ENCODE assay signal across 4 worm cellular contexts in the genomic region with DNA sequence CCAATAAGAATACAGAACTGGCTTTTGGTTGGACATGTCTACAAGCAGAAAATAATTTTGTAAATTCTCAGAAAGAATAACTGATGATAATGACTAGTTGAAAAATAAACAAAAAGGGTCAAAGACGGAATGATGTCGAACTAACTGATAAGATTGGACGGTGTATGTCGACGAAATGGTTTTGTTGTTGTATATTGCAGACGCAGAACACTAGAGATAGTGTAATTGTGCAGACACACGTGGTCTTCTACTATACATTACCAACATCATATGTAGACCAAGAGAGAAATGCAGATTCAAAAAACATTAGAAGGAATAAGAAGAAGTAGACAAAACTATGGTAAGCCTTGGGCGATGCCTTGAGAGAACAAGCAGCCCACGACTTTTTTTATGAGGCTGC.
TF ChIP-seq lines count a peak whose summit lies in the region.

TSS of gene gst-42 (minus strand) at position 176 of the 400 bp plus-strand sequence.
TSS of gene D1053.2 (plus strand) at position 391 of the 400 bp plus-strand sequence.

TF ChIP-seq in whole organism, L1 larva, 84 proteins besides CTCF, POLR2A, EP300 and RAD21 (continued from another document and continues in another):
- TF ChIP-seq isw-1 (GFP tag; IDR thresholded peaks at IDR 0.05; lab: Robert Waterston, UW) (no peak), hlh-17 (GFP tag; optimal IDR thresholded peaks at IDR 0.05; lab: Kevin White, UChicago; ENCODE audit: borderline replicate concordance) (no peak), lsy-2 (tag; optimal IDR thresholded peaks at IDR 0.05; lab: Kevin White, UChicago) (peak; percentile 12 to 24), nhr-19 (GFP tag; conservative IDR thresholded peaks at IDR 0.05; lab: Robert Waterston, UW) (peak; percentile 46), mab-9 (GFP tag; IDR thresholded peaks at IDR 0.05; lab: Robert Waterston, UW) (no peak), lin-14 (GFP tag; optimal IDR thresholded peaks at IDR 0.05; lab: Kevin White, UChicago) (peak; percentile 80), alr-1 (tag; optimal IDR thresholded peaks at IDR 0.05; lab: Kevin White, UChicago; ENCODE audit: borderline replicate concordance) (no peak), nhr-47 (tag; optimal IDR thresholded peaks at IDR 0.05; lab: Kevin White, UChicago) (peak; percentile 1), lin-35 (GFP tag; optimal IDR thresholded peaks at IDR 0.05; lab: Kevin White, UChicago) (peak in 1 of 2 experiments; percentile 75), grh-1 (GFP tag; IDR thresholded peaks at IDR 0.05; lab: Robert Waterston, UW) (no peak), blmp-1 (tag; optimal IDR thresholded peaks at IDR 0.05; lab: Kevin White, UChicago) (peak; percentile 59), C34B4.2 (tag; optimal IDR thresholded peaks at IDR 0.05; lab: Kevin White, UChicago) (no peak), egl-13 (tag; optimal IDR thresholded peaks at IDR 0.05; lab: Kevin White, UChicago) (no peak), rnt-1 (tag; optimal IDR thresholded peaks at IDR 0.05; lab: Kevin White, UChicago) (no peak), fkh-8 (tag; optimal IDR thresholded peaks at IDR 0.05; lab: Kevin White, UChicago) (no peak), tlp-1 (tag; optimal IDR thresholded peaks at IDR 0.05; lab: Kevin White, UChicago) (no peak), pqm-1 (tag; optimal IDR thresholded peaks at IDR 0.05; lab: Kevin White, UChicago) (peak; percentile 20), nhr-77 (tag; optimal IDR thresholded peaks at IDR 0.05; lab: Kevin White, UChicago) (no peak), fkh-10 (GFP tag; optimal IDR thresholded peaks at IDR 0.05; lab: Kevin White, UChicago) (no peak), unc-62 (GFP tag; optimal IDR thresholded peaks at IDR 0.05; lab: Kevin White, UChicago) (no peak), ztf-4 (tag; optimal IDR thresholded peaks at IDR 0.05; lab: Kevin White, UChicago) (no peak), skn-1 (tag; optimal IDR thresholded peaks at IDR 0.05; lab: Kevin White, UChicago) (no peak), sup-37 (GFP tag; optimal IDR thresholded peaks at IDR 0.05; lab: Kevin White, UChicago) (no peak), pag-3 (tag; optimal IDR thresholded peaks at IDR 0.05; lab: Kevin White, UChicago; ENCODE audit: borderline replicate concordance, insufficient read depth) (no peak), ceh-90 (tag; optimal IDR thresholded peaks at IDR 0.05; lab: Kevin White, UChicago) (no peak), mef-2 (tag; optimal IDR thresholded peaks at IDR 0.05; lab: Kevin White, UChicago) (no peak), ceh-82 (tag; optimal IDR thresholded peaks at IDR 0.05; lab: Kevin White, UChicago) (no peak), hpl-2 (GFP tag; optimal IDR thresholded peaks at IDR 0.05; lab: Kevin White, UChicago) (no peak), nhr-20 (tag; optimal IDR thresholded peaks at IDR 0.05; lab: Kevin White, UChicago) (peak; percentile 77), pax-3 (tag; optimal IDR thresholded peaks at IDR 0.05; lab: Kevin White, UChicago) (no peak), hlh-4 (tag; optimal IDR thresholded peaks at IDR 0.05; lab: Kevin White, UChicago) (no peak), nhr-84 (tag; optimal IDR thresholded peaks at IDR 0.05; lab: Kevin White, UChicago) (no peak)

TF ChIP-seq in whole organism, L2 larva, 48 proteins besides CTCF, POLR2A, EP300 and RAD21 (continued from another document):
- TF ChIP-seq nhr-77 (tag; optimal IDR thresholded peaks at IDR 0.05; lab: Kevin White, UChicago) (no peak), Y55F3AM.14 (GFP tag; optimal IDR thresholded peaks at IDR 0.05; lab: Kevin White, UChicago) (no peak), mab-5 (tag; optimal IDR thresholded peaks at IDR 0.05; lab: Kevin White, UChicago) (no peak), aly-2 (tag; optimal IDR thresholded peaks at IDR 0.05; lab: Kevin White, UChicago) (no peak), ceh-82 (tag; optimal IDR thresholded peaks at IDR 0.05; lab: Kevin White, UChicago) (no peak), ama-1 (optimal IDR thresholded peaks at IDR 0.05; lab: Kevin White, UChicago) (no peak), zag-1 (tag; optimal IDR thresholded peaks at IDR 0.05; lab: Kevin White, UChicago) (no peak), mbf-1 (tag; optimal IDR thresholded peaks at IDR 0.05; lab: Kevin White, UChicago) (no peak), ztf-1 (GFP tag; conservative IDR thresholded peaks at IDR 0.05; lab: Robert Waterston, UW) (no peak), sma-9 (GFP tag; optimal IDR thresholded peaks at IDR 0.05; lab: Kevin White, UChicago) (peak; percentile 97), sma-9 (tag; optimal IDR thresholded peaks at IDR 0.05; lab: Kevin White, UChicago) (no peak), lsy-2 (tag; optimal IDR thresholded peaks at IDR 0.05; lab: Kevin White, UChicago) (peak in 1 of 2 experiments; percentile 42), nhr-11 (tag; optimal IDR thresholded peaks at IDR 0.05; lab: Kevin White, UChicago) (no peak), dmd-4 (tag; optimal IDR thresholded peaks at IDR 0.05; lab: Kevin White, UChicago) (no peak), unc-62 (GFP tag; optimal IDR thresholded peaks at IDR 0.05; lab: Kevin White, UChicago) (no peak), ceh-16 (tag; optimal IDR thresholded peaks at IDR 0.05; lab: Kevin White, UChicago) (no peak), lin-11 (tag; optimal IDR thresholded peaks at IDR 0.05; lab: Kevin White, UChicago) (no peak), nhr-6 (tag; optimal IDR thresholded peaks at IDR 0.05; lab: Kevin White, UChicago) (no peak), elt-1 (tag; optimal IDR thresholded peaks at IDR 0.05; lab: Kevin White, UChicago) (no peak), mdl-1 (tag; optimal IDR thresholded peaks at IDR 0.05; lab: Kevin White, UChicago) (peak; percentile 47 to 78), nhr-23 (tag; optimal IDR thresholded peaks at IDR 0.05; lab: Kevin White, UChicago) (no peak), lin-13 (GFP tag; optimal IDR thresholded peaks at IDR 0.05; lab: Kevin White, UChicago) (no peak), lin-39 (tag; optimal IDR thresholded peaks at IDR 0.05; lab: Kevin White, UChicago) (no peak), snpc-4 (tag; optimal IDR thresholded peaks at IDR 0.05; lab: Kevin White, UChicago) (no peak), gmeb-1 (tag; optimal IDR thresholded peaks at IDR 0.05; lab: Kevin White, UChicago) (peak; percentile 40), nhr-10 (tag; optimal IDR thresholded peaks at IDR 0.05; lab: Kevin White, UChicago) (no peak), nhr-25 (tag; optimal IDR thresholded peaks at IDR 0.05; lab: Kevin White, UChicago) (no peak), elt-3 (tag; optimal IDR thresholded peaks at IDR 0.05; lab: Kevin White, UChicago) (no peak), ZK546.5 (tag; optimal IDR thresholded peaks at IDR 0.05; lab: Kevin White, UChicago) (no peak), alr-1 (tag; optimal IDR thresholded peaks at IDR 0.05; lab: Kevin White, UChicago) (no peak), nhr-129 (tag; optimal IDR thresholded peaks at IDR 0.05; lab: Kevin White, UChicago) (peak; percentile 62), unc-55 (GFP tag; optimal IDR thresholded peaks at IDR 0.05; lab: Kevin White, UChicago) (no peak), nhr-21 (tag; optimal IDR thresholded peaks at IDR 0.05; lab: Kevin White, UChicago) (peak; percentile 18), C34F6.9 (tag; optimal IDR thresholded peaks at IDR 0.05; lab: Kevin White, UChicago) (no peak)

TF ChIP-seq in whole organism, L3 larva, 47 proteins besides CTCF, POLR2A, EP300 and RAD21 (continued from another document):
- no peak for TF ChIP-seq unc-39 (tag; optimal IDR thresholded peaks at IDR 0.05; lab: Kevin White, UChicago)
- TF ChIP-seq ama-1 (optimal IDR thresholded peaks at IDR 0.05; lab: Kevin White, UChicago) = no peak
- TF ChIP-seq elt-2 (tag; optimal IDR thresholded peaks at IDR 0.05; lab: Kevin White, UChicago) = peak; percentile 94
- no peak for TF ChIP-seq sea-2 (GFP tag; optimal IDR thresholded peaks at IDR 0.05; lab: Kevin White, UChicago)

TF ChIP-seq in whole organism, L4 larva, 104 proteins besides CTCF, POLR2A, EP300 and RAD21 (continued from another document):
- TF ChIP-seq nhr-25 (tag; optimal IDR thresholded peaks at IDR 0.05; lab: Kevin White, UChicago; ENCODE audit: borderline replicate concordance, insufficient read depth) (no peak), lin-1 (GFP tag; IDR thresholded peaks at IDR 0.05; lab: Robert Waterston, UW) (peak; percentile 53; the same call in 1 of the 2 replicates), nhr-102 (tag; optimal IDR thresholded peaks at IDR 0.05; lab: Kevin White, UChicago) (peak; percentile 78), ztf-7 (tag; optimal IDR thresholded peaks at IDR 0.05; lab: Kevin White, UChicago) (peak; percentile 33), daf-12 (tag; optimal IDR thresholded peaks at IDR 0.05; lab: Kevin White, UChicago) (no peak), spr-3 (GFP tag; optimal IDR thresholded peaks at IDR 0.05; lab: Kevin White, UChicago) (no peak), dpl-1 (GFP tag; optimal IDR thresholded peaks at IDR 0.05; lab: Kevin White, UChicago) (no peak), tra-1 (GFP tag; IDR thresholded peaks at IDR 0.05; lab: Robert Waterston, UW) (peak; percentile 63; the same call in 1 of the 2 replicates), ZK546.5 (tag; optimal IDR thresholded peaks at IDR 0.05; lab: Kevin White, UChicago) (no peak), daf-16 (GFP tag; optimal IDR thresholded peaks at IDR 0.05; lab: Kevin White, UChicago) (peak in 1 of 2 experiments; percentile 9), daf-16 (tag; optimal IDR thresholded peaks at IDR 0.05; lab: Kevin White, UChicago) (peak; percentile 99), fkh-10 (GFP tag; optimal IDR thresholded peaks at IDR 0.05; lab: Kevin White, UChicago) (no peak), zfp-3 (GFP tag; conservative IDR thresholded peaks at IDR 0.05; lab: Robert Waterston, UW) (no peak), ztf-11 (tag; optimal IDR thresholded peaks at IDR 0.05; lab: Kevin White, UChicago) (no peak), sdz-12 (GFP tag; optimal IDR thresholded peaks at IDR 0.05; lab: Kevin White, UChicago) (no peak), ctbp-1 (GFP tag; IDR thresholded peaks at IDR 0.05; lab: Robert Waterston, UW) (no peak), snpc-4 (tag; optimal IDR thresholded peaks at IDR 0.05; lab: Kevin White, UChicago) (no peak), aha-1 (tag; lab: Kevin White, UChicago) (no peak), nhr-10 (tag; optimal IDR thresholded peaks at IDR 0.05; lab: Kevin White, UChicago) (peak; percentile 62), mdt-29 (GFP tag; IDR thresholded peaks at IDR 0.05; lab: Robert Waterston, UW) (no peak), lin-15B (tag; optimal IDR thresholded peaks at IDR 0.05; lab: Kevin White, UChicago) (no peak), dmd-9 (GFP tag; IDR thresholded peaks at IDR 0.05; lab: Robert Waterston, UW) (no peak), lin-29 (GFP tag; IDR thresholded peaks at IDR 0.05; lab: Robert Waterston, UW) (no peak), nhr-11 (tag; optimal IDR thresholded peaks at IDR 0.05; lab: Kevin White, UChicago) (no peak), tag-97 (GFP tag; IDR thresholded peaks at IDR 0.05; lab: Robert Waterston, UW) (no peak), nhr-28 (tag; optimal IDR thresholded peaks at IDR 0.05; lab: Kevin White, UChicago) (peak; percentile 96), dmd-6 (GFP tag; IDR thresholded peaks at IDR 0.05; lab: Robert Waterston, UW) (peak; percentile 95), fos-1 (tag; optimal IDR thresholded peaks at IDR 0.05; lab: Kevin White, UChicago) (no peak), hif-1 (tag; optimal IDR thresholded peaks at IDR 0.05; lab: Kevin White, UChicago) (no peak), nhr-237 (tag; optimal IDR thresholded peaks at IDR 0.05; lab: Kevin White, UChicago) (no peak), daf-8 (GFP tag; IDR thresholded peaks at IDR 0.05; lab: Robert Waterston, UW) (no peak), T20F7.1 (GFP tag; optimal IDR thresholded peaks at IDR 0.05; lab: Kevin White, UChicago) (peak; percentile 26), mxl-3 (GFP tag; optimal IDR thresholded peaks at IDR 0.05; lab: Kevin White, UChicago) (peak; percentile 99), aly-2 (tag; optimal IDR thresholded peaks at IDR 0.05; lab: Kevin White, UChicago) (no peak), saeg-2 (GFP tag; IDR thresholded peaks at IDR 0.05; lab: Robert Waterston, UW) (no peak), mep-1 (tag; optimal IDR thresholded peaks at IDR 0.05; lab: Kevin White, UChicago) (peak; percentile 54), ceh-44 (GFP tag; IDR thresholded peaks at IDR 0.05; lab: Robert Waterston, UW) (no peak), unc-62 (GFP tag; optimal IDR thresholded peaks at IDR 0.05 in 1 of 2; lab: Kevin White, UChicago) (peak in 1 of 2 experiments; percentile 40), unc-62 (tag; optimal IDR thresholded peaks at IDR 0.05; lab: Kevin White, UChicago) (no peak), F44E2.7 (GFP tag; IDR thresholded peaks at IDR 0.05; lab: Robert Waterston, UW) (no peak), pha-4 (GFP tag; IDR thresholded peaks at IDR 0.05; lab: Robert Waterston, UW) (no peak), pha-4 (tag; optimal IDR thresholded peaks at IDR 0.05; lab: Kevin White, UChicago) (peak; percentile 3), zfp-2 (tag; optimal IDR thresholded peaks at IDR 0.05; lab: Kevin White, UChicago) (no peak), lir-3 (tag; optimal IDR thresholded peaks at IDR 0.05; lab: Kevin White, UChicago) (no peak), pqm-1 (tag; optimal IDR thresholded peaks at IDR 0.05; lab: Kevin White, UChicago) (peak; percentile 89), nhr-76 (tag; optimal IDR thresholded peaks at IDR 0.05; lab: Kevin White, UChicago) (no peak), lin-13 (GFP tag; optimal IDR thresholded peaks at IDR 0.05; lab: Kevin White, UChicago) (no peak), hlh-11 (tag; optimal IDR thresholded peaks at IDR 0.05; lab: Kevin White, UChicago) (peak; percentile 93), nhr-6 (tag; optimal IDR thresholded peaks at IDR 0.05; lab: Kevin White, UChicago) (peak; percentile 56), madf-5 (GFP tag; IDR thresholded peaks at IDR 0.05; lab: Robert Waterston, UW) (no peak), mdl-1 (tag; optimal IDR thresholded peaks at IDR 0.05; lab: Kevin White, UChicago) (peak; percentile 64 to 95), hlh-30 (tag; optimal IDR thresholded peaks at IDR 0.05; lab: Kevin White, UChicago; ENCODE audit: insufficient read depth) (peak; percentile 86), F10B5.3 (tag; optimal IDR thresholded peaks at IDR 0.05; lab: Kevin White, UChicago) (no peak), nhr-48 (tag; optimal IDR thresholded peaks at IDR 0.05; lab: Kevin White, UChicago) (peak; percentile 66)
TF ChIP-seq in whole organism, L4 larva: peak in this region for 24.
